Worm (Caenorhabditis elegans) whole organism, late embryonic: Measurements from ENCODE around the gene srbc-60.

Experiments
- C08G9.2 ChIP-seq: sonication (generic microtip); optimal IDR thresholded peaks from 2 replicates; lab custom pipeline; 2016; ENCODE audit warnings: mild to moderate bottlenecking, missing genetic modification characterization, moderate library complexity, missing compliant biosample characterization
- F13H6.1 ChIP-seq: sonication (generic microtip); optimal IDR thresholded peaks from 2 replicates; lab custom pipeline; 2016; ENCODE audit warnings: missing genetic modification characterization, missing compliant biosample characterization
- ahr-1 ChIP-seq: sonication (generic microtip); optimal IDR thresholded peaks from 2 replicates; lab custom pipeline; 2016; ENCODE audit warnings: missing genetic modification characterization, missing compliant biosample characterization
- ceh-24 ChIP-seq: sonication (generic microtip); optimal IDR thresholded peaks from 2 replicates; lab custom pipeline; 2016; ENCODE audit warnings: mild to moderate bottlenecking, missing genetic modification characterization, missing compliant biosample characterization
- ceh-34 ChIP-seq: sonication (generic microtip); optimal IDR thresholded peaks from 2 replicates; lab custom pipeline; 2016; ENCODE audit warnings: mild to moderate bottlenecking, missing genetic modification characterization, missing compliant biosample characterization
- fkh-10 ChIP-seq: fragments of 150-350 bp; optimal IDR thresholded peaks from 2 replicates; lab custom pipeline; 2014; ENCODE audit warnings: missing biosample characterization, missing genetic modification reagents, missing genetic modification characterization
- fkh-6 ChIP-seq: sonication (generic microtip); optimal IDR thresholded peaks from 2 replicates; lab custom pipeline; 2016; ENCODE audit warnings: missing genetic modification characterization, missing compliant biosample characterization
- hlh-8 ChIP-seq: sonication (generic microtip); optimal IDR thresholded peaks from 2 replicates; lab custom pipeline; 2016; ENCODE audit warnings: missing genotype, missing genetic modification characterization, missing compliant biosample characterization
- pag-3 ChIP-seq: sonication (generic microtip); optimal IDR thresholded peaks from 2 replicates; lab custom pipeline; 2016; ENCODE audit warnings: missing compliant biosample characterization, missing genetic modification characterization, borderline replicate concordance
- pqm-1 ChIP-seq: sonication (generic microtip); optimal IDR thresholded peaks from 2 replicates; lab custom pipeline; 2016; ENCODE audit warnings: missing genetic modification characterization, missing compliant biosample characterization
- rnt-1 ChIP-seq: sonication (generic microtip); optimal IDR thresholded peaks from 2 replicates; lab custom pipeline; 2016; ENCODE audit warnings: missing genetic modification characterization, missing compliant biosample characterization
- sox-2 ChIP-seq: fragments of 200-800 bp; sonication (Bioruptor generic); IDR thresholded peaks from 2 replicates; pipeline ENCODE4 v1.3.6; 2022; ENCODE audit warnings: missing genetic modification reagents, missing genetic modification characterization, missing compliant biosample characterization
- unc-3 ChIP-seq, 2 experiments: fragments of 200-800 bp in 1 of 2; sonication (Bioruptor generic) in 1 of 2; sonication (generic microtip) in 1 of 2; conservative IDR thresholded peaks in 1 of 2; optimal IDR thresholded peaks in 1 of 2; 2 replicates each; pipeline versions ENCODE4 v1.3.6 to Lab custom; 2016 to 2022; ENCODE audit warnings: missing compliant biosample characterization in 2 of 2, missing genetic modification characterization in 2 of 2, missing genetic modification reagents in 1 of 2

DNA sequence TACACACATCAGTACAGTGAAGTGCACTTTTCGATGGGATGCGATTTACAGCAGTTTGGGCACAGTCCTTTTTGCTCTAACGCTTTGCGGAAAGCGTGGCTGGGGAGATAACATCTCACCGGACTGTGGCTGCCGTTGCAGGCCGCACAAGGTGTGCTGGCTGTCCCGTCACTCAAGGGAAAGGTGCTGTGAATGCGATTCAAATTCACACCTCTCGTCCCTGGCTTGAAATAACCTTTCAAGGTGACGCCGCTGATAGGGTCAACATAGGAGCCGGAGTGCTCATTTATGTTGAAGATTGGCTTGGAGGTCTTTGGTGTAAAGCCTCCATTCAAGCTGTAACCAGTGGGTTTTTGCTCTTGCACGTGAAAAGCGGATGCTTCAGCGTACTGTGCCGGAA lies 14.0 kb downstream of the srbc-60 start:
- TF ChIP-seq ahr-1 (no peak), ceh-24 (tag; lab: Kevin White, UChicago) (no peak), ceh-34 (tag; lab: Kevin White, UChicago) (no peak), fkh-6 (tag; lab: Kevin White, UChicago) (no peak), sox-2 (GFP tag; lab: Robert Waterston, UW) (no peak), pag-3 (no peak), rnt-1 (tag; lab: Kevin White, UChicago) (no peak), hlh-8 (tag; lab: Kevin White, UChicago) (no peak), unc-3 (GFP tag; conservative IDR thresholded peaks at IDR 0.05; lab: Robert Waterston, UW) (no peak), unc-3 (tag; optimal IDR thresholded peaks at IDR 0.05; lab: Kevin White, UChicago) (no peak), F13H6.1 (tag; lab: Kevin White, UChicago) (no peak), C08G9.2 (tag; lab: Kevin White, UChicago) (no peak), pqm-1 (tag; lab: Kevin White, UChicago) (no peak), fkh-10 (GFP tag; lab: Kevin White, UChicago) (no peak)
